Worm (Caenorhabditis elegans): ENCODE results near the gene fcmt-1.
A peak's percentile ranks its signal among the peaks of the same experiment; 100 is the strongest.

fcmt-1 gene

ce11 chrII:11746782-11747288, 37.5 kb upstream of the fcmt-1 start (continued):
- TF ChIP-seq egl-27 (tag; optimal IDR thresholded peaks at IDR 0.05), result no peak
- TF ChIP-seq snu-23 (GFP tag; optimal IDR thresholded peaks at IDR 0.05), result peak; percentile 69
- peak; percentile 64 for TF ChIP-seq lin-13 (GFP tag; optimal IDR thresholded peaks at IDR 0.05)
- peak; percentile 89 for TF ChIP-seq ceh-8 (GFP tag; optimal IDR thresholded peaks at IDR 0.05)
- TF ChIP-seq rnt-1 (tag; optimal IDR thresholded peaks at IDR 0.05), result no peak
- peak; percentile 43 for TF ChIP-seq nhr-19 (GFP tag; conservative IDR thresholded peaks at IDR 0.05)
- peak; percentile 0 for TF ChIP-seq F16B12.6 (tag; optimal IDR thresholded peaks at IDR 0.05)
- no peak for TF ChIP-seq lin-39 (tag; optimal IDR thresholded peaks at IDR 0.05)

DNA sequence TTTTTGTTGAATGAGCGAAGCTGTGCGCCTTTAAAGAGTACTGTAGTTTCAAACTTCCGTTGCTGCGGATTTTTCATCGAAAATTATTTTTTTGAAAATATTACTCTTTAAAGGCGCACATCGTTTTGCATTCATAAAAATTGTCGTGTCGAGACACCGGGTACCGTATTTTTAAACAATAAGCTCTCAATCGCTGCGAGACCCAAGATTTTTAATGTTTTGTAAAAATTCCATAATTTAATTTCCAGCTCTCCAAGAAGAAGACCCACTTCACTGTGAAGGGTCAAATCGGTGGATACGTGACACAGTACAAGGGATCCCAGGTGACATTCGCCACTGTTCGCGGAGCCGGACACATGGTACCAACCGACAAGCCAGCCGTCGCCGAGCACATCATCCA, 33.0 kb upstream of the fcmt-1 start:
- TF ChIP-seq pqm-1 (tag; optimal IDR thresholded peaks at IDR 0.05) (no peak), hpl-2 (GFP tag; optimal IDR thresholded peaks at IDR 0.05) (no peak), Y116A8C.19 (tag; optimal IDR thresholded peaks at IDR 0.05; ENCODE audit: borderline replicate concordance) (no peak), ceh-63 (GFP tag; optimal IDR thresholded peaks at IDR 0.05) (no peak), elt-2 (tag; optimal IDR thresholded peaks at IDR 0.05) (no peak), sptf-1 (tag; optimal IDR thresholded peaks at IDR 0.05) (no peak), nhr-11 (tag; optimal IDR thresholded peaks at IDR 0.05) (no peak), mab-9 (GFP tag; IDR thresholded peaks at IDR 0.05) (no peak), nhr-237 (tag; optimal IDR thresholded peaks at IDR 0.05) (no peak), snpc-4 (tag; optimal IDR thresholded peaks at IDR 0.05) (no peak), ceh-8 (GFP tag; optimal IDR thresholded peaks at IDR 0.05) (no peak), elt-3 (tag; optimal IDR thresholded peaks at IDR 0.05) (no peak)

- TF ChIP-seq efl-1 (optimal IDR thresholded peaks at IDR 0.05) (no peak), efl-1 (GFP tag; optimal IDR thresholded peaks at IDR 0.05 in 1 of 2) (no peak), elt-2 (tag; optimal IDR thresholded peaks at IDR 0.05) (peak; percentile 92), lin-35 (GFP tag; optimal IDR thresholded peaks at IDR 0.05) (peak in 1 of 2 experiments; percentile 5)
Measured at ce11 chrII:11739199-11739598, 29.8 kb upstream of the fcmt-1 start, which contains the start of gene ctsa-1.2. TSS of gene ctsa-1.2 (plus strand) at chrII:11739358.

DNA sequence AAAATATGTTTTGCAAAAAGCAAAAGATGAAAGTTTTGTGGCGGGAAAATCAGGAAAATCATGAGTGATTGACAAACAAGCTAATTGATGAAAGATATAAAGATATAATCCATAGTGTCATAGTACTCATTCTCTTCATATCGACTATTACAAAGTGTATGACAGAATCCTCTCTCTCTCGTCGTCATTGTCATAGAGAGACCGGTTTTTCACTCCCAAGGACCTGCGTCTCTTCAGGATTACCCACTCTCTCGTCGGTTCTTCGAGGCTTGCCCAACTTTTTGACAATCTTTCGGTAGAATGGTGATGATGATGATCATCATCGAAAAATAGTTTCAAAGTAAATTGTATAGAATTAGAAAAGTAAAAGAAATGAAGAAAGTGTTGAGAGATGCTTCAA, 28.0 kb upstream of the fcmt-1 start:
- TF ChIP-seq fkh-4 (tag; optimal IDR thresholded peaks at IDR 0.05; ENCODE audit: borderline replicate concordance), result no peak
- TF ChIP-seq lin-35 (GFP tag; optimal IDR thresholded peaks at IDR 0.05), result peak in 1 of 2 experiments; percentile 47
- no peak for TF ChIP-seq nhr-11 (tag; optimal IDR thresholded peaks at IDR 0.05)
- peak; percentile 41; the same call in 1 of the 2 replicates for TF ChIP-seq nhr-19 (GFP tag; conservative IDR thresholded peaks at IDR 0.05)
- peak in 1 of 3 experiments; percentile 30 for TF ChIP-seq dpl-1 (GFP tag; optimal IDR thresholded peaks at IDR 0.05)
- no peak for TF ChIP-seq jun-1 (tag; optimal IDR thresholded peaks at IDR 0.05)
- TF ChIP-seq zip-4 (GFP tag; optimal IDR thresholded peaks at IDR 0.05), result no peak
- peak; percentile 88 for TF ChIP-seq lin-14 (GFP tag; optimal IDR thresholded peaks at IDR 0.05)
- TF ChIP-seq snu-23 (GFP tag; optimal IDR thresholded peaks at IDR 0.05), result peak; percentile 79
- TF ChIP-seq ama-1 (optimal IDR thresholded peaks at IDR 0.05), result no peak
- no peak for TF ChIP-seq dsc-1 (tag; optimal IDR thresholded peaks at IDR 0.05)
- peak; percentile 60 for TF ChIP-seq mep-1 (tag; optimal IDR thresholded peaks at IDR 0.05)
- TF ChIP-seq Y116A8C.19 (tag; optimal IDR thresholded peaks at IDR 0.05; ENCODE audit: borderline replicate concordance), result no peak
- TF ChIP-seq unc-130 (tag; optimal IDR thresholded peaks at IDR 0.05), result no peak
- peak; percentile 57 for TF ChIP-seq tbx-2 (tag; optimal IDR thresholded peaks at IDR 0.05)
- no peak for TF ChIP-seq sox-4 (tag; optimal IDR thresholded peaks at IDR 0.05)
- no peak for TF ChIP-seq lin-39 (tag; optimal IDR thresholded peaks at IDR 0.05)
- no peak for TF ChIP-seq lin-13 (GFP tag; optimal IDR thresholded peaks at IDR 0.05)
- no peak for TF ChIP-seq fkh-10 (GFP tag; optimal IDR thresholded peaks at IDR 0.05)
- TF ChIP-seq grh-1 (GFP tag; IDR thresholded peaks at IDR 0.05), result peak; percentile 96
- TF ChIP-seq lsy-2 (tag; optimal IDR thresholded peaks at IDR 0.05), result peak; percentile 41 to 53
- TF ChIP-seq efl-3 (GFP tag; optimal IDR thresholded peaks at IDR 0.05), result no peak
- no peak for TF ChIP-seq aha-1 (tag; optimal IDR thresholded peaks at IDR 0.05)
- TF ChIP-seq nhr-12 (tag; optimal IDR thresholded peaks at IDR 0.05), result no peak
- TF ChIP-seq ceh-8 (GFP tag; optimal IDR thresholded peaks at IDR 0.05), result no peak
- TF ChIP-seq ztf-4 (tag; optimal IDR thresholded peaks at IDR 0.05), result peak; percentile 69
- no peak for TF ChIP-seq ceh-63 (GFP tag; optimal IDR thresholded peaks at IDR 0.05)
- TF ChIP-seq lin-15B (tag; optimal IDR thresholded peaks at IDR 0.05), result no peak
- no peak for TF ChIP-seq ztf-11 (tag; optimal IDR thresholded peaks at IDR 0.05)
- peak; percentile 84 for TF ChIP-seq blmp-1 (tag; optimal IDR thresholded peaks at IDR 0.05)
- no peak for TF ChIP-seq fos-1 (tag; optimal IDR thresholded peaks at IDR 0.05)
- peak in 1 of 2 experiments; percentile 18 for TF ChIP-seq mdl-1 (tag; optimal IDR thresholded peaks at IDR 0.05)
- TF ChIP-seq hlh-17 (GFP tag; optimal IDR thresholded peaks at IDR 0.05; ENCODE audit: borderline replicate concordance), result no peak

All from whole organism, L1 larva.